Fruit fly (Drosophila melanogaster): Measurements from ENCODE around the gene myo.

- no peak for TF ChIP-seq CG6854 (GFP tag; optimal IDR thresholded peaks at IDR 0.05)
- TF ChIP-seq CG16779 (tag; optimal IDR thresholded peaks at IDR 0.05) = no peak
- TF ChIP-seq Blimp-1 (GFP tag; optimal IDR thresholded peaks at IDR 0.05) = peak; percentile 16
Measured at dm6 chr4:663055-663670, 32.7 kb downstream of the myo start, which contains the start of the genes CG46466 and Slip1.

Data from whole organism, prepupa.